Worm (Caenorhabditis elegans) whole organism, midembryonic: Measurements from ENCODE around the gene K09D9.9.

Experiments used
- T22C8.4 ChIP-seq: fragments of 200-800 bp; sonication (Bioruptor generic); IDR thresholded peaks from 2 replicates; pipeline ENCODE4 v1.3.6; 2022; ENCODE audit warnings: missing genetic modification characterization, missing compliant biosample characterization
- cog-1 ChIP-seq: sonication (generic microtip); optimal IDR thresholded peaks from 2 replicates; lab custom pipeline; 2016; ENCODE audit warnings: missing genetic modification characterization, missing compliant biosample characterization
- flt-1 ChIP-seq: fragments of 200-800 bp; sonication (Bioruptor generic); IDR thresholded peaks from 2 replicates; pipeline ENCODE4 v1.3.6; 2022; ENCODE audit warnings: missing genetic modification characterization, missing compliant biosample characterization
- klf-2 ChIP-seq: fragments of 200-800 bp; sonication (Bioruptor generic); conservative IDR thresholded peaks from 2 replicates; pipeline ENCODE4 v1.3.6; 2022; ENCODE audit warnings: missing genetic modification reagents, missing genetic modification characterization, missing compliant biosample characterization
- med-1 ChIP-seq: sonication (generic microtip); optimal IDR thresholded peaks from 2 replicates; lab custom pipeline; 2017; ENCODE audit warnings: missing genetic modification characterization, mild to moderate bottlenecking, missing compliant biosample characterization, antibody characterized with exemption, missing genetic modification reagents; ENCODE audit not compliant: insufficient read depth
- ref-1 ChIP-seq: fragments of 200-800 bp; sonication (Bioruptor generic); conservative IDR thresholded peaks from 2 replicates; pipeline ENCODE4 v1.3.6; 2022; ENCODE audit warnings: missing genetic modification reagents, missing genetic modification characterization, missing compliant biosample characterization
- tab-1 ChIP-seq: fragments of 200-800 bp; sonication (Bioruptor generic); IDR thresholded peaks from 2 replicates; pipeline ENCODE4 v1.3.6; 2022; ENCODE audit warnings: missing genetic modification characterization, missing compliant biosample characterization
- ztf-23 ChIP-seq: fragments of 200-800 bp; sonication (Bioruptor generic); IDR thresholded peaks from 2 replicates; pipeline ENCODE4 v1.3.6; 2022; ENCODE audit warnings: missing genetic modification reagents, missing genetic modification characterization, missing compliant biosample characterization
- ztf-29 ChIP-seq: fragments of 200-800 bp; sonication (Bioruptor generic); IDR thresholded peaks from 2 replicates; pipeline ENCODE4 v1.3.6; 2022; ENCODE audit warnings: missing genetic modification reagents, missing genetic modification characterization, missing compliant biosample characterization

Gene K09D9.9

DNA sequence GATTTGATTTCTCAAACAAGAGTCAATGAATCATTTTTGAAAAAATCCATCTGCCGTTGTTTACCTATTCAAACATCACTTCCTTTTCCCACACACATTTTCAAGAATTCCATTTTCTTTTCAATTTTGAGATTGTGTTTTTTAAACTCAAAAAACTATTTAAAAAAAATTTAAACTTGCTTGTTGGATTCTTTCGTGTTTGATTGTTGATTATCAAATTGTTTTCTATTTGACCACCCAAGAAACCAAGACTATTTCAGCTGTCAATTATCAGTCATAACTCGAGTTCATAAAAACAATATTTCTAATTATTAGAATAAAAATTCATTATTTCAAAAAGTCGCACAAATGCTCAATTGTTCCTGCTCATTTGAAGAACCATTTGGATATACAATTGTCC lies 11.3 kb upstream of the K09D9.9 start, which contains the start of gene srh-8:
Gene srh-8 (plus strand): TSS at position 301 of the 400 bp plus-strand sequence.
- TF ChIP-seq ztf-23 (GFP tag; lab: Robert Waterston, UW), result no peak
- no peak for TF ChIP-seq flt-1 (GFP tag; lab: Robert Waterston, UW)
- no peak for TF ChIP-seq ref-1
- no peak for TF ChIP-seq T22C8.4
- no peak for TF ChIP-seq med-1 (GFP tag; lab: Kevin White, UChicago)
- TF ChIP-seq ztf-29 (GFP tag; lab: Robert Waterston, UW), result no peak
- TF ChIP-seq tab-1 (GFP tag; lab: Robert Waterston, UW), result no peak
- no peak for TF ChIP-seq klf-2 (GFP tag; lab: Robert Waterston, UW)
- no peak for TF ChIP-seq cog-1 (tag; lab: Kevin White, UChicago)

DNA sequence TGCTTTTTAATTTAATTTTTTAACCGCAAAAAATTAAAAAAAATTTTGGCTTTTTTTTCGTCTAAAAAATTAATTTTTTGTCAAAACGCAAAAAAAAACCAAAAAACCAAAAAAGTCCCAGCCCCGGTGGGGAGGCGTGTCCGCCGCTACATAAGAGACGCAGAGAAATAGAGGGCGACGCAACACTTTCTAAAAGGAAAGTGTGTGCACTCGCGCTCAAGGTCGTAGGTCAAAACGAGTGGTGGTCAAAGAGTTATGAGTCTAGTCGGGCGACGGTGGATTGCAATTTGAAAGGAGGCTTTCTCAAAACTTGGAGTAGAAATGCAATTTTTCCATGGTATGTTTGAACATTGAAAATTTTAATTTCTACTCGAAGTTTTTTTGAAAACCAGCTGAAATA lies 10.6 kb upstream of the K09D9.9 start:
- TF ChIP-seq klf-2 (GFP tag; lab: Robert Waterston, UW), result no peak
- TF ChIP-seq T22C8.4, result no peak
- TF ChIP-seq ztf-29 (GFP tag; lab: Robert Waterston, UW), result no peak
- no peak for TF ChIP-seq ztf-23 (GFP tag; lab: Robert Waterston, UW)
- TF ChIP-seq flt-1 (GFP tag; lab: Robert Waterston, UW), result no peak
- no peak for TF ChIP-seq med-1 (GFP tag; lab: Kevin White, UChicago)
- no peak for TF ChIP-seq tab-1 (GFP tag; lab: Robert Waterston, UW)
- no peak for TF ChIP-seq cog-1 (tag; lab: Kevin White, UChicago)
- no peak for TF ChIP-seq ref-1

DNA sequence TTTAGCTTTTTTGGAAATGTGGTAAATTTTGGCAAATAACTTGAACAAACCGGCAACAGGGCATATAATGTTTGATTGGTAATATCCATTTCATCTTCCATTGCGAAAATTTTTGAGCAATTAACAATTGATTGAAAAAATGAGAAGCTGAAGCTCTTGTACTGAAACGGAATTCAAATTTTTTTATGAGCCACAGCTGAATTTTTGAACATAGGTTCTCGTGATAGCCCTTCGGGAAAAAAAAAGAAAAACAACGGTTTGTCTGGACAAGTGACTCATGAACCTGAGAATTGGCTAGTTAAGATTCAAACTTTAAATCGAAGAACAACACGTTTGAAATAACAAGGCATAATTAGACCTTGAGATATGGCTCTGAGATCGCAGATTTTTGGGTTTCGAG lies 1.9 kb upstream of the K09D9.9 start, which contains the start of gene srx-62:
Gene srx-62 (minus strand): TSS at position 101 of the 400 bp plus-strand sequence.
- no peak for TF ChIP-seq ref-1
- no peak for TF ChIP-seq cog-1 (tag; lab: Kevin White, UChicago)
- TF ChIP-seq T22C8.4, result no peak
- no peak for TF ChIP-seq flt-1 (GFP tag; lab: Robert Waterston, UW)
- TF ChIP-seq tab-1 (GFP tag; lab: Robert Waterston, UW), result no peak
- TF ChIP-seq med-1 (GFP tag; lab: Kevin White, UChicago), result no peak
- TF ChIP-seq klf-2 (GFP tag; lab: Robert Waterston, UW), result no peak
- TF ChIP-seq ztf-29 (GFP tag; lab: Robert Waterston, UW), result no peak
- TF ChIP-seq ztf-23 (GFP tag; lab: Robert Waterston, UW), result no peak

DNA sequence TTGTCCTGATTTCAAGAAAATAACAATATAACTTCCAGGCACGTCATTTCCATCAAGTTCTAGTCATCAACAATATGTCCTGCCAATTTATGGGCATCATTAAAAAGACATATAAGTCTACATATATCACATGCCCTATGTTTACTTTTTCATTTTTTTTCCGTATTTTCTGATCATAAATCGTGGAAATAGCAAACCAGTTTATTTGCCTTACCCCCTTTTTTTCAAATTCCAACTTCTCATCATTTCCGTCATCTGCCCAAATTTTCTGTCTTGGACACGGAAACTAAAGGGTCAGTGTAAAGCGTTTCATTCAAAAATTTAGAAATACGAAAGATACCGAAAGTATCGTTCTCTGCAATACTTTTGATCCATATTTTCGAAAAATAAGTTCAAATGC lies 1.6 kb downstream of the K09D9.9 start:
- TF ChIP-seq T22C8.4 (no peak), klf-2 (GFP tag; lab: Robert Waterston, UW) (no peak), tab-1 (GFP tag; lab: Robert Waterston, UW) (no peak), ref-1 (no peak), ztf-29 (GFP tag; lab: Robert Waterston, UW) (no peak), ztf-23 (GFP tag; lab: Robert Waterston, UW) (no peak), flt-1 (GFP tag; lab: Robert Waterston, UW) (no peak), cog-1 (tag; lab: Kevin White, UChicago) (no peak), med-1 (GFP tag; lab: Kevin White, UChicago) (no peak)

DNA sequence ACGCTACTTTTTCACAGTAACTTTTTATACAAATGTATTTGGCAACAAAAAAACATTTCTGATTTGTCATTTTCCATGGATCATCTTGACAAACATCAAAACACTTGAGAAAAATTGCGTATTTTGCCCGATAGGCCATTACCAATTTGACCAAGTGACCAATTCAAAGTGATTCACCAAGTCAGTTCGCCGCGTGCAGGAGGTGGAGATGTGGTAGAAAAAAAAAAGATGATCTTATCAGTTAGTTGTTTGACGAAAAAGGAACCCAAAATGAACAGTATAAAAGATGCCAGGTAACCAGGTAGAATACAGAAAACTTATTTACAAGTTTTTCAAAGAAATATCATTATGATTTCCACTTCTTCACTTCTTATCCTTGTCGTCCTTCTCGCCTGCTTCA lies 4.9 kb downstream of the K09D9.9 start, which contains the start of gene nlp-27:
Gene nlp-27 (plus strand): TSS at position 309 of the 400 bp plus-strand sequence.
- TF ChIP-seq cog-1 (tag; lab: Kevin White, UChicago) (no peak), med-1 (GFP tag; lab: Kevin White, UChicago) (no peak), ztf-29 (GFP tag; lab: Robert Waterston, UW) (no peak), T22C8.4 (no peak), klf-2 (GFP tag; lab: Robert Waterston, UW) (no peak), ztf-23 (GFP tag; lab: Robert Waterston, UW) (no peak), ref-1 (no peak), flt-1 (GFP tag; lab: Robert Waterston, UW) (no peak), tab-1 (GFP tag; lab: Robert Waterston, UW) (no peak)

DNA sequence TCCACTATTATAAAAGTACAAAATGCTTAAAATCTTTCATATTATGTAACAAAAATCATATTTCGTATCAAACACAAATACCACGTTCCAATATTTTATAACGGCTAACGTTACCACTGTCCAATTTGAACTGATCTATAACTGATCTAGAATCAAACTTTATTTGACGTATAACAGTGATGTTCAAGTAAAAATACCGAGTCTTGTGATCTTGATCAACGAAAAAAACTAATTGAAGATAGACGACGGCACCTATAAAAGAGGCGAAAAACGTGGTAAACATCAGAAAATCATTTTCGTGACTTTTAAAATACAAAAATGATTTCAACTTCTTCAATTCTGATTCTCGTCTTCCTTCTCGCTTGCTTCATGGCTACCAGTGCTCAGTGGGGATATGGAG lies 6.3 kb downstream of the K09D9.9 start, which contains the start of gene nlp-28:
Gene nlp-28 (plus strand): TSS at position 285 of the 400 bp plus-strand sequence.
- no peak for TF ChIP-seq T22C8.4
- no peak for TF ChIP-seq flt-1 (GFP tag; lab: Robert Waterston, UW)
- no peak for TF ChIP-seq klf-2 (GFP tag; lab: Robert Waterston, UW)
- TF ChIP-seq cog-1 (tag; lab: Kevin White, UChicago), result no peak
- no peak for TF ChIP-seq ztf-29 (GFP tag; lab: Robert Waterston, UW)
- TF ChIP-seq tab-1 (GFP tag; lab: Robert Waterston, UW), result no peak
- no peak for TF ChIP-seq ref-1
- no peak for TF ChIP-seq ztf-23 (GFP tag; lab: Robert Waterston, UW)
- TF ChIP-seq med-1 (GFP tag; lab: Kevin White, UChicago), result no peak

DNA sequence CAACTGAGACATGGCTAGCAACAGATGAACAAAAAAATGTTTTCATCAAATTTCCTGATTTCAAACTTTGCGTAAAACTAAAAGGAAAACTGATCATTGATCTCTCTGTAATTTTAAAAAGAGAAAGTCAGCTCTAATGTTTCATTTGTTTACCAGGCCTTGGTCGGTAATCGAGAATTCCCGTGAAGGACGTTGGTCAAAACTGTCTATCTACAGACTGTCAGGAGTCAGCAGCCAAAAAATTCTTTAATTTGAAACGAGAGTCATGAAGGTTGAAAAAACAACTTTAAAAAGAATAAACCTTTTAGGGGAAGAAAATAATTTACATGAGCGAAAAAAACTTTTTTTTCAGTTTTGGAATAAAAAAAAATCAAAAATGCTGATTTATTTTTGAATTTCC lies 8.8 kb downstream of the K09D9.9 start:
- no peak for TF ChIP-seq med-1 (GFP tag; lab: Kevin White, UChicago)
- no peak for TF ChIP-seq ztf-29 (GFP tag; lab: Robert Waterston, UW)
- TF ChIP-seq ztf-23 (GFP tag; lab: Robert Waterston, UW), result no peak
- TF ChIP-seq flt-1 (GFP tag; lab: Robert Waterston, UW), result no peak
- TF ChIP-seq cog-1 (tag; lab: Kevin White, UChicago), result no peak
- TF ChIP-seq klf-2 (GFP tag; lab: Robert Waterston, UW), result no peak
- TF ChIP-seq ref-1, result no peak
- TF ChIP-seq tab-1 (GFP tag; lab: Robert Waterston, UW), result no peak
- TF ChIP-seq T22C8.4, result no peak

DNA sequence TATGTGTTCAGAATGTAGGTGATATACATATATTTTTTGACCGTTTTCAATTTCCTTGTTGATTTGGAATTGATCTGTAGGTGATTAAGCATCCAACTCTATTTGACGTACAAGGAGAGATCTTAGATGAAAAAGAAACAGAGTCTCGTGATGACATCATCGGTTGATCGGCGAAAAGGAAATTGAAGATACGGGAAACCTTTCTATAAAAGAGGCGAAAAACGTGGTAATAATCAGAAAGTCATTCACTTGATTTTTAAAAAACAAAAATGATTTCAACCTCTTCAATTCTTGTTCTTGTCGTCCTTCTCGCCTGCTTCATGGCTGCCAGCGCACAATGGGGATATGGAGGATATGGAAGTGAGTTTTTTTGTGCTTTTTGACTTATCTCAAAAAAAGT lies 9.8 kb downstream of the K09D9.9 start, which contains the start of gene nlp-29:
Gene nlp-29 (plus strand): TSS at position 248 of the 400 bp plus-strand sequence.
- TF ChIP-seq flt-1 (GFP tag; lab: Robert Waterston, UW) (no peak), med-1 (GFP tag; lab: Kevin White, UChicago) (no peak), T22C8.4 (no peak), ztf-23 (GFP tag; lab: Robert Waterston, UW) (no peak), ztf-29 (GFP tag; lab: Robert Waterston, UW) (no peak), ref-1 (no peak), cog-1 (tag; lab: Kevin White, UChicago) (no peak), tab-1 (GFP tag; lab: Robert Waterston, UW) (no peak), klf-2 (GFP tag; lab: Robert Waterston, UW) (no peak)

DNA sequence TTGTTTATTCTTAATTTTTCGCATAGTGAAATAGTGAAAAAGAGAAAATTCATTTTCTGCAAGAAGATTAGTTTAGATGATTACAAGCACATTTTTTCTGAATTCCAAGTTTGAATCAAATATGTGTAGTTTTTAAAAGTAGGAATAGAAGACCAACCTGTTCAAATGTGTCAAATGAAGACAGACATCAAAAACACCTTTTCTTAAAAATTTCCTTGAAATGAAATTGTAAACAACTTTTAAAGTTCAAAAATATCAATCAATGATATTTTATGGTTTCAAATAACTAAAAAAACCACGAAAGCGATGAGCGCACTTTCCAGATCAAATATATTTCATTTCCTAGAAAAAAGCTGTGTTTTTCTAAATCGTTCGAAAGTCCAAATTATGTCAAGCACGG lies 12.3 kb downstream of the K09D9.9 start, which contains the start of gene nlp-30:
Gene nlp-30 (plus strand): TSS at position 301 of the 400 bp plus-strand sequence.
- TF ChIP-seq ref-1 (no peak), med-1 (GFP tag; lab: Kevin White, UChicago) (no peak), ztf-29 (GFP tag; lab: Robert Waterston, UW) (no peak), T22C8.4 (no peak), klf-2 (GFP tag; lab: Robert Waterston, UW) (no peak), cog-1 (tag; lab: Kevin White, UChicago) (no peak)
